Worm (Caenorhabditis elegans) whole organism, L4 larva: ENCODE results near the gene nas-33.

ENCODE experiments used
- D1046.2 ChIP-seq: fragments of 200-800 bp; sonication (Bioruptor generic); IDR thresholded peaks from 2 replicates; pipeline ENCODE4 v1.3.6; 2022; ENCODE audit warnings: missing genetic modification characterization, missing compliant biosample characterization
- F26F4.8 ChIP-seq: fragments of 200-800 bp; sonication (Bioruptor generic); conservative IDR thresholded peaks from 2 replicates; pipeline ENCODE4 v1.3.6; 2022; ENCODE audit warnings: missing genetic modification characterization, missing compliant biosample characterization
- F44E2.7 ChIP-seq: fragments of 200-800 bp; sonication (Bioruptor generic); IDR thresholded peaks from 2 replicates; pipeline ENCODE4 v2.1.2; 2022; ENCODE audit warnings: missing genetic modification characterization, missing compliant biosample characterization
- T26A8.4 ChIP-seq: fragments of 200-800 bp; sonication (Bioruptor generic); IDR thresholded peaks from 2 replicates; pipeline ENCODE4 v1.3.6; 2022; ENCODE audit warnings: missing genetic modification characterization, missing compliant biosample characterization
- Y105C5A.15 ChIP-seq: fragments of 200-800 bp; sonication (Bioruptor generic); IDR thresholded peaks from 2 replicates; pipeline ENCODE4 v1.3.6; 2022; ENCODE audit warnings: missing genetic modification characterization, missing compliant biosample characterization
- Y5F2A.4 ChIP-seq: fragments of 200-800 bp; sonication (Bioruptor generic); optimal IDR thresholded peaks from 2 replicates; lab custom pipeline; 2018; ENCODE audit warnings: mild to moderate bottlenecking, missing genetic modification characterization, missing compliant biosample characterization
- Y75B8A.6 ChIP-seq: fragments of 200-800 bp; sonication (Bioruptor generic); IDR thresholded peaks from 2 replicates; pipeline ENCODE4 v1.3.6; 2022; ENCODE audit warnings: missing genetic modification reagents, missing genetic modification characterization, missing compliant biosample characterization
- ceh-20 ChIP-seq: fragments of 200-800 bp; sonication (Bioruptor generic); IDR thresholded peaks from 2 replicates; pipeline ENCODE4 v1.3.6; 2022; ENCODE audit warnings: missing genetic modification reagents, missing genetic modification characterization, missing compliant biosample characterization
- cey-2 ChIP-seq: sonication (generic microtip); optimal IDR thresholded peaks from 3 replicates; lab custom pipeline; 2017; ENCODE audit warnings: missing genetic modification characterization, mild to moderate bottlenecking, missing compliant biosample characterization, antibody characterized with exemption, borderline replicate concordance; ENCODE audit not compliant: insufficient read depth
- daf-12 ChIP-seq: fragments of 150-350 bp; optimal IDR thresholded peaks from 2 replicates; lab custom pipeline; 2014; ENCODE audit warnings: missing biosample characterization, missing genetic modification reagents, missing genetic modification characterization
- dpl-1 ChIP-seq: fragments of 150-350 bp; optimal IDR thresholded peaks from 2 replicates; lab custom pipeline; 2014; ENCODE audit warnings: missing biosample characterization, missing genetic modification reagents, missing genetic modification characterization
- dve-1 ChIP-seq: sonication (generic microtip); optimal IDR thresholded peaks from 2 replicates; lab custom pipeline; 2017; ENCODE audit warnings: antibody characterized with exemption, mild to moderate bottlenecking, missing genetic modification characterization, missing compliant biosample characterization; ENCODE audit not compliant: insufficient read depth
- egl-43 ChIP-seq: fragments of 200-800 bp; sonication (Bioruptor generic); IDR thresholded peaks from 2 replicates; pipeline ENCODE4 v1.3.6; 2022; ENCODE audit warnings: missing genetic modification reagents, missing genetic modification characterization, missing compliant biosample characterization
- hlh-11 ChIP-seq: fragments of 200-800 bp; sonication (Bioruptor generic); optimal IDR thresholded peaks from 2 replicates; lab custom pipeline; 2018; ENCODE audit warnings: mild to moderate bottlenecking, missing genetic modification characterization, missing compliant biosample characterization
- lin-1 ChIP-seq: fragments of 200-800 bp; sonication (Bioruptor generic); IDR thresholded peaks from 2 replicates; pipeline ENCODE4 v1.3.6; 2022; ENCODE audit warnings: missing genetic modification reagents, missing genetic modification characterization, missing compliant biosample characterization
- lin-13 ChIP-seq: fragments of 150-350 bp; optimal IDR thresholded peaks from 2 replicates; lab custom pipeline; 2014; ENCODE audit warnings: missing biosample characterization, missing genetic modification reagents, missing genetic modification characterization
- lin-38 ChIP-seq: fragments of 200-800 bp; sonication (Bioruptor generic); IDR thresholded peaks from 2 replicates; pipeline ENCODE4 v1.3.6; 2022; ENCODE audit warnings: missing genetic modification reagents, missing genetic modification characterization, missing compliant biosample characterization
- lin-39 ChIP-seq: fragments of 150-350 bp; optimal IDR thresholded peaks from 2 replicates; lab custom pipeline; 2014; ENCODE audit warnings: missing biosample characterization, missing genetic modification reagents, missing genetic modification characterization
- madf-5 ChIP-seq, 2 experiments: fragments of 200-800 bp; sonication (Bioruptor generic); IDR thresholded peaks; 2 replicates each; pipeline ENCODE4 v1.3.6; 2022; ENCODE audit warnings: missing compliant biosample characterization in 2 of 2, missing genetic modification characterization in 2 of 2
- madf-9 ChIP-seq: fragments of 200-800 bp; sonication (Bioruptor generic); conservative IDR thresholded peaks from 2 replicates; pipeline ENCODE4 v1.3.6; 2022; ENCODE audit warnings: missing genetic modification reagents, missing genetic modification characterization, missing compliant biosample characterization
- mdl-1 ChIP-seq, 2 experiments: fragments of 150-350 bp in 1 of 2; sonication (generic microtip) in 1 of 2; optimal IDR thresholded peaks; 2 replicates each; lab custom pipeline; 2014 to 2017; ENCODE audit warnings: missing biosample characterization in 2 of 2, missing genetic modification characterization in 2 of 2
- mep-1 ChIP-seq: fragments of 150-350 bp; sonication (generic microtip); optimal IDR thresholded peaks from 3 replicates; lab custom pipeline; 2014; ENCODE audit warnings: missing biosample characterization, missing genetic modification characterization
- mxl-3 ChIP-seq: fragments of 200-800 bp; sonication (Bioruptor generic); optimal IDR thresholded peaks from 2 replicates; lab custom pipeline; 2018; ENCODE audit warnings: mild to moderate bottlenecking, missing genetic modification characterization, missing compliant biosample characterization
- nhr-28 ChIP-seq: fragments of 150-350 bp; optimal IDR thresholded peaks from 2 replicates; lab custom pipeline; 2014; ENCODE audit warnings: missing biosample characterization, missing genetic modification characterization
- nhr-42 ChIP-seq: fragments of 200-800 bp; sonication (Bioruptor generic); IDR thresholded peaks from 2 replicates; pipeline ENCODE4 v1.3.6; 2022; ENCODE audit warnings: missing genetic modification characterization, missing compliant biosample characterization
- nhr-77 ChIP-seq: fragments of 150-350 bp; optimal IDR thresholded peaks from 2 replicates; lab custom pipeline; 2014; ENCODE audit warnings: missing biosample characterization, missing genetic modification characterization
- sdz-12 ChIP-seq: fragments of 200-800 bp; sonication (Bioruptor generic); optimal IDR thresholded peaks from 2 replicates; lab custom pipeline; 2018; ENCODE audit warnings: mild to moderate bottlenecking, missing genetic modification characterization, missing compliant biosample characterization
- snpc-1.2 ChIP-seq: fragments of 200-800 bp; sonication (Bioruptor generic); IDR thresholded peaks from 2 replicates; pipeline ENCODE4 v1.3.6; 2022; ENCODE audit warnings: missing genetic modification reagents, missing genetic modification characterization, missing compliant biosample characterization
- spr-1 ChIP-seq: sonication (generic microtip); optimal IDR thresholded peaks from 2 replicates; lab custom pipeline; 2016; ENCODE audit warnings: mild to moderate bottlenecking, missing genetic modification characterization, missing compliant biosample characterization
- tra-1 ChIP-seq: fragments of 200-800 bp; sonication (Bioruptor generic); IDR thresholded peaks from 2 replicates; pipeline ENCODE4 v1.3.6; 2022; ENCODE audit warnings: missing genetic modification reagents, missing genetic modification characterization, missing compliant biosample characterization
- unc-39 ChIP-seq: sonication (generic microtip); optimal IDR thresholded peaks from 2 replicates; lab custom pipeline; 2017; ENCODE audit warnings: missing biosample characterization, missing genetic modification characterization
- unc-62 ChIP-seq, 3 experiments: fragments of 150-350 bp in 1 of 3; sonication (generic microtip); optimal IDR thresholded peaks in 2 of 3; peaks in 1 of 3; 1 replicate in 1 of 3; 2 replicates in 2 of 3; lab custom pipeline; 2014 to 2017; ENCODE audit warnings: missing biosample characterization in 3 of 3, missing genetic modification characterization in 3 of 3, missing genetic modification reagents in 3 of 3, missing genotype in 1 of 3
- zfp-2 ChIP-seq: sonication (generic microtip); optimal IDR thresholded peaks from 2 replicates; lab custom pipeline; 2016; ENCODE audit warnings: mild to moderate bottlenecking, missing genetic modification characterization, missing compliant biosample characterization
- zip-2 ChIP-seq: fragments of 150-350 bp; optimal IDR thresholded peaks from 2 replicates; lab custom pipeline; 2014; ENCODE audit warnings: missing biosample characterization, missing genetic modification characterization
- ztf-11 ChIP-seq: fragments of 150-350 bp; optimal IDR thresholded peaks from 2 replicates; lab custom pipeline; 2014; ENCODE audit warnings: missing biosample characterization, missing genetic modification characterization

Gene nas-33

DNA sequence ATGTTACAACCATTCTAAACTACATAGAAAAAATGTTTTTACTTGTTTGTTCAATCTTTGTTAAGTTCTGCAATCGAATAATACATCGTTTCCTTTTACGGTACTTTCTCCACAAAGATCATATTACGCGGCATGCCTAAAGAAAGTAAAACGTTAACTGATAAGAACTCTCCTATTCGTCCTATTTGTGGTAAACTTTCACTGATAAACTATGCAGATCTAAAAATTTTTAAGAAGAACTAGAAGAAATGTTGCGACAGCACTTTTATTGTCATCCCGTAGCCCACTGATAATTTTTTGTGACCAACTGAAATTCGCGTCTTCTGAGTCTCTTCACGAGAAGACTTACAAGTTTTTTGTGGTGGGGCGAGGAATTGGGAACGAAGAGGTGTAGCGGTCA lies 27.9 kb downstream of the nas-33 start (continued):
- TF ChIP-seq zfp-2 (tag; lab: Kevin White, UChicago) (no peak), lin-1 (0 out of 2 replicates have a peak, but pooled peaks have one; percentile 36), dve-1 (tag; lab: Kevin White, UChicago) (peak; percentile 89), sdz-12 (GFP tag; lab: Kevin White, UChicago) (no peak), F26F4.8 (GFP tag; lab: Robert Waterston, UW) (no peak), hlh-11 (peak; percentile 71), ztf-11 (no peak), T26A8.4 (no peak), mdl-1 (tag; optimal IDR thresholded peaks at IDR 0.05; lab: Kevin White, UChicago) (peak in 1 of 2 experiments; percentile 36), nhr-77 (tag; lab: Kevin White, UChicago) (peak; percentile 90), D1046.2 (GFP tag; lab: Robert Waterston, UW) (no peak)

ce11 chrX:6420681-6421080 lies 34.4 kb downstream of the nas-33 start, which contains the start of gene K10C2.12:
K10C2.12 (minus strand) TSS chrX:6420781.
- no peak for TF ChIP-seq lin-38
- no peak for TF ChIP-seq lin-1
- TF ChIP-seq F26F4.8 (GFP tag; lab: Robert Waterston, UW) = no peak
- no peak for TF ChIP-seq madf-5 (GFP tag; IDR thresholded peaks at IDR 0.05; lab: Robert Waterston, UW)
- TF ChIP-seq tra-1 (GFP tag; lab: Robert Waterston, UW) = no peak
- TF ChIP-seq mep-1 (tag; lab: Kevin White, UChicago) = no peak
- TF ChIP-seq mxl-3 (GFP tag; lab: Kevin White, UChicago) = no peak
- no peak for TF ChIP-seq ztf-11
- TF ChIP-seq Y105C5A.15 = no peak
- TF ChIP-seq daf-12 (tag; lab: Kevin White, UChicago) = no peak
- TF ChIP-seq egl-43 = no peak
- TF ChIP-seq Y5F2A.4 (GFP tag; lab: Kevin White, UChicago) = no peak
- no peak for TF ChIP-seq snpc-1.2
- TF ChIP-seq dpl-1 (GFP tag; lab: Kevin White, UChicago) = no peak
- no peak for TF ChIP-seq nhr-42
- TF ChIP-seq nhr-28 (tag; lab: Kevin White, UChicago) = no peak
- TF ChIP-seq lin-39 = no peak
- no peak for TF ChIP-seq zip-2 (tag; lab: Kevin White, UChicago)

DNA sequence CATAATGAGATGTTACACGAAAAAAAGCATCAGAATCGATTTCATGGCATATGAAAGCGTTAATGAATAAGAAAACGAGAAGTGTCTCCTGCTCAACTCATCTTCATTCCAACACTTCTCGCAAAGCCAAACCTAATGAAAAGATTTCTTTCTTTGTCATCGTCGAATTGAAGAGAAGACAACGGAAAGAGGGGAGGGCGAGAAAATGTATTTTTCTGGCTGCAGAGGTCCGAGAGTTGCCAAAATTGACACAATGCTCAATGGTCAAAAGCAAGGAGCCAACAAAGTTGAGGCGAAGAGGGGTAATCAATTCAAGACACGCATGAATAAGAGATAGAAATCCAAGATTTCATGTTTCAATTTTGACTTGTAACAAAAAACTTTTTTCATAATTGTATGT lies 35.9 kb downstream of the nas-33 start:
- TF ChIP-seq unc-62 (GFP tag; optimal IDR thresholded peaks at IDR 0.05 in 1 of 2; lab: Kevin White, UChicago) (peak in 1 of 2 experiments; percentile 13), unc-62 (tag; optimal IDR thresholded peaks at IDR 0.05; lab: Kevin White, UChicago) (no peak), Y75B8A.6 (GFP tag; lab: Robert Waterston, UW) (no peak), sdz-12 (GFP tag; lab: Kevin White, UChicago) (no peak)

DNA sequence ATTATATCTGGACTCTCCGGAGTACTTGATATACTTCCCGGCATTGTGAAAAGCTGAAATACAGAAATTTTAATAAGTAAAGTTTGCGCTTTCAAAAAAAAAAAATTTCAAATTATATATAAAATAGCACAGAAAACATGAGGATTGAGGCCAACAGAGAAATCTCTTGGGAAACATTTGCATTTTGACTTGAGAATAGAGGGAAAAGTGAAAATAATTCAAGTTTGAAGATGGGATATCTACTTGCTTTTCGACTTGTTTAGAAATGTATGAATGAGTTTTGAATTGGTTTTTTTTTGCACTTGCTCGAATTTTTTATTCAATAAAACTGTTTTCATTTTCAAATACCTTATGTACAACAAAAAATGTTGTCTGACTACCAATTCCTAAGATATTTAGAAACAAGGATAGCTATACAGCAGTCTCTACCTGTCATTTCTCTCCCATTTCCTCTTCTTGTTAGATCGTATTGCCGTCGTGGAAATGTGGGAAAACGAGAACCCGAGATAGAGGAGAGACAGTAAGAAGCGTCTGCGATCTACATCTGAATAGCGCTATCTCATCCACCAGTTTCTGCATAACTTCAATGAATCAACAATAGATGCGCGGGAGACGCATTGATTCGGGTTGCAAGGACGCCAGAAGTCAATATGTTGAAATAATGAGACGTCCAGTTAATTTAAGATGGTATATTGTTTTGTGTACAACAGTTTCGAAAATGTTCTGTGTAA lies 38.5 kb downstream of the nas-33 start, which contains the start of gene T22E5.6:
TSS of gene T22E5.6 (minus strand) at position 51 of the 731 bp plus-strand sequence.
- peak; percentile 22 for TF ChIP-seq nhr-28 (tag; lab: Kevin White, UChicago)
- no peak for TF ChIP-seq F44E2.7 (GFP tag; lab: Robert Waterston, UW)
- TF ChIP-seq unc-62 (GFP tag; optimal IDR thresholded peaks at IDR 0.05 in 1 of 2; lab: Kevin White, UChicago) = peak in 1 of 2 experiments; percentile 6
- no peak for TF ChIP-seq unc-62 (tag; optimal IDR thresholded peaks at IDR 0.05; lab: Kevin White, UChicago)
- TF ChIP-seq, all 104 proteins: peak for 2

- TF ChIP-seq snpc-1.2 (no peak), lin-38 (no peak), lin-13 (GFP tag; lab: Kevin White, UChicago) (no peak), spr-1 (no peak), madf-9 (GFP tag; lab: Robert Waterston, UW) (no peak), ceh-20 (GFP tag; lab: Robert Waterston, UW) (peak; percentile 66; the same call in 1 of the 2 replicates), unc-62 (GFP tag; optimal IDR thresholded peaks at IDR 0.05 in 1 of 2; lab: Kevin White, UChicago) (peak in 1 of 2 experiments; percentile 56), unc-62 (tag; optimal IDR thresholded peaks at IDR 0.05; lab: Kevin White, UChicago) (no peak), unc-39 (tag; lab: Kevin White, UChicago) (no peak), nhr-42 (no peak), cey-2 (tag; lab: Kevin White, UChicago) (no peak)
- TF ChIP-seq, all 104 proteins: peak for 2
Observed at ce11 chrX:6413583-6413982, 41.5 kb downstream of the nas-33 start.
